Worm (Caenorhabditis elegans) whole organism, L1 larva: ENCODE results near the gene F42G8.8.

ENCODE experiments used
- elt-3 ChIP-seq, 6 experiments: fragments of 150-350 bp in 1 of 6; sonication (generic microtip); optimal IDR thresholded peaks; 2 replicates each; lab custom pipeline; 2017 to 2018; ENCODE audit warnings: missing biosample characterization in 6 of 6, missing genetic modification characterization in 6 of 6, inconsistent platforms in 1 of 6
- lin-13 ChIP-seq: fragments of 150-350 bp; optimal IDR thresholded peaks from 2 replicates; lab custom pipeline; 2014; ENCODE audit warnings: missing biosample characterization, missing genetic modification reagents, missing genetic modification characterization
- lin-39 ChIP-seq: fragments of 150-350 bp; optimal IDR thresholded peaks from 2 replicates; lab custom pipeline; 2014; ENCODE audit warnings: missing biosample characterization, missing genetic modification reagents, missing genetic modification characterization
- lsy-2 ChIP-seq, 2 experiments: fragments of 150-350 bp; optimal IDR thresholded peaks; 2 replicates each; lab custom pipeline; 2014; ENCODE audit warnings: missing biosample characterization in 2 of 2, missing genetic modification characterization in 2 of 2
- mab-9 ChIP-seq: fragments of 200-800 bp; sonication (Bioruptor generic); IDR thresholded peaks from 2 replicates; pipeline ENCODE4 v1.3.6; 2022; ENCODE audit warnings: missing genetic modification reagents, missing genetic modification characterization, missing compliant biosample characterization
- nhr-76 ChIP-seq: sonication (generic microtip); optimal IDR thresholded peaks from 2 replicates; lab custom pipeline; 2017; ENCODE audit warnings: missing biosample characterization, missing genetic modification characterization
- nhr-77 ChIP-seq: fragments of 150-350 bp; optimal IDR thresholded peaks from 2 replicates; lab custom pipeline; 2014; ENCODE audit warnings: missing biosample characterization, missing genetic modification characterization
- sox-4 ChIP-seq: sonication (generic microtip); optimal IDR thresholded peaks from 2 replicates; lab custom pipeline; 2016; ENCODE audit warnings: missing genetic modification characterization, missing compliant biosample characterization
- sup-37 ChIP-seq: fragments of 200-800 bp; sonication (Bioruptor generic); optimal IDR thresholded peaks from 2 replicates; lab custom pipeline; 2018; ENCODE audit warnings: mild to moderate bottlenecking, missing genetic modification characterization, missing compliant biosample characterization
- unc-130 ChIP-seq: fragments of 150-350 bp; optimal IDR thresholded peaks from 2 replicates; lab custom pipeline; 2017; ENCODE audit warnings: missing biosample characterization, missing genetic modification characterization, inconsistent platforms
- unc-30 ChIP-seq: sonication (generic microtip); optimal IDR thresholded peaks from 2 replicates; lab custom pipeline; 2017; ENCODE audit warnings: missing biosample characterization, missing genetic modification characterization
- unc-62 ChIP-seq: fragments of 150-350 bp; optimal IDR thresholded peaks from 2 replicates; lab custom pipeline; 2014; ENCODE audit warnings: missing biosample characterization, missing genetic modification reagents, missing genetic modification characterization
- zag-1 ChIP-seq: fragments of 150-350 bp; optimal IDR thresholded peaks from 2 replicates; lab custom pipeline; 2014; ENCODE audit warnings: missing biosample characterization, missing genetic modification characterization
- ztf-4 ChIP-seq: fragments of 150-350 bp; optimal IDR thresholded peaks from 2 replicates; lab custom pipeline; 2014; ENCODE audit warnings: missing biosample characterization, missing genetic modification characterization

ce11 chrIV:8154966-8155365, 36.1 kb downstream of the F42G8.8 start:
- no peak for TF ChIP-seq ztf-4 (tag; lab: Kevin White, UChicago)
- TF ChIP-seq lin-13 (GFP tag; lab: Kevin White, UChicago): no peak
- TF ChIP-seq mab-9 (GFP tag; lab: Robert Waterston, UW): no peak
- no peak for TF ChIP-seq lin-39 (tag; lab: Kevin White, UChicago)
- TF ChIP-seq sup-37 (GFP tag; lab: Kevin White, UChicago): no peak
- no peak for TF ChIP-seq unc-62 (GFP tag; lab: Kevin White, UChicago)
- TF ChIP-seq zag-1: no peak
- no peak for TF ChIP-seq nhr-77 (tag; lab: Kevin White, UChicago)
- TF ChIP-seq unc-130: no peak
- no peak for TF ChIP-seq lsy-2 (tag; optimal IDR thresholded peaks at IDR 0.05; lab: Kevin White, UChicago)
- no peak for TF ChIP-seq elt-3 (tag; optimal IDR thresholded peaks at IDR 0.05; lab: Kevin White, UChicago)
- TF ChIP-seq sox-4: no peak
- no peak for TF ChIP-seq unc-30 (tag; lab: Kevin White, UChicago)
- no peak for TF ChIP-seq nhr-76 (tag; lab: Kevin White, UChicago)
